Fruit fly (Drosophila melanogaster) whole organism, embryonic: ENCODE measurements around the gene hang.

ENCODE experiments used
- BtbVII ChIP-seq: fragments of 200-800 bp; sonication (Bioruptor generic); optimal IDR thresholded peaks from 3 replicates; lab custom pipeline; 2017; ENCODE audit warnings: missing biosample characterization, mild to moderate bottlenecking, missing genetic modification characterization
- C15 ChIP-seq: fragments of 200-800 bp; sonication (Bioruptor generic); IDR thresholded peaks from 3 replicates; pipeline ENCODE4 v1.3.6; 2022; ENCODE audit warnings: missing biosample characterization, missing genetic modification characterization
- CG10543 ChIP-seq: fragments of 200-800 bp; sonication (Bioruptor generic); optimal IDR thresholded peaks from 3 replicates; lab custom pipeline; 2017; ENCODE audit warnings: missing biosample characterization, mild to moderate bottlenecking, missing genetic modification characterization, moderate library complexity
- CG11093 ChIP-seq: fragments of 200-800 bp; sonication (Bioruptor generic); IDR thresholded peaks from 3 replicates; pipeline ENCODE4 v1.3.6; 2022; ENCODE audit warnings: missing biosample characterization, missing genetic modification characterization
- CG11504 ChIP-seq: fragments of 200-800 bp; sonication (Bioruptor generic); optimal IDR thresholded peaks from 3 replicates; lab custom pipeline; 2019; ENCODE audit warnings: missing biosample characterization, mild to moderate bottlenecking, missing genetic modification characterization, moderate library complexity
- CG11695 ChIP-seq: fragments of 200-800 bp; sonication (Bioruptor generic); IDR thresholded peaks from 3 replicates; pipeline ENCODE4 v1.3.6; 2022; ENCODE audit warnings: missing biosample characterization, missing genetic modification characterization
- CG12071 ChIP-seq: fragments of 200-800 bp; sonication (Bioruptor generic); optimal IDR thresholded peaks from 3 replicates; lab custom pipeline; 2018; ENCODE audit warnings: missing biosample characterization, mild to moderate bottlenecking, missing genetic modification characterization
- CG1233 ChIP-seq: fragments of 200-800 bp; sonication (Bioruptor generic); optimal IDR thresholded peaks from 4 replicates; lab custom pipeline; 2018; ENCODE audit warnings: missing biosample characterization, mild to moderate bottlenecking, missing genetic modification characterization
- CG12942 ChIP-seq: fragments of 200-800 bp; sonication (Bioruptor generic); optimal IDR thresholded peaks from 3 replicates; lab custom pipeline; 2016; ENCODE audit warnings: missing biosample characterization, missing genetic modification characterization
- CG13123 ChIP-seq: fragments of 200-800 bp; sonication (Bioruptor generic); optimal IDR thresholded peaks from 2 replicates; lab custom pipeline; 2016; ENCODE audit warnings: missing biosample characterization, missing genetic modification characterization
- CG13775 ChIP-seq: fragments of 200-800 bp; sonication (Bioruptor generic); optimal IDR thresholded peaks from 3 replicates; lab custom pipeline; 2017; ENCODE audit warnings: missing biosample characterization, mild to moderate bottlenecking, missing genetic modification characterization
- CG1602 ChIP-seq: fragments of 200-800 bp; sonication (Bioruptor generic); optimal IDR thresholded peaks from 3 replicates; lab custom pipeline; 2016; ENCODE audit warnings: missing biosample characterization, missing genetic modification characterization
- CG1603 ChIP-seq: fragments of 200-800 bp; sonication (Bioruptor generic); optimal IDR thresholded peaks from 2 replicates; lab custom pipeline; 2019; ENCODE audit warnings: missing biosample characterization, mild to moderate bottlenecking, missing genetic modification characterization, moderate library complexity
- CG17361 ChIP-seq: fragments of 200-800 bp; sonication (Bioruptor generic); IDR thresholded peaks from 3 replicates; pipeline ENCODE4 v1.3.6; 2022; ENCODE audit warnings: missing biosample characterization, missing genetic modification characterization
- CG2129 ChIP-seq: fragments of 200-800 bp; sonication (Bioruptor generic); IDR thresholded peaks from 2 replicates; pipeline ENCODE4 v1.3.6; 2022; ENCODE audit warnings: missing biosample characterization, missing genetic modification characterization; ENCODE audit not compliant: partially characterized antibody
- CG31441 ChIP-seq: fragments of 200-800 bp; sonication (Bioruptor generic); IDR thresholded peaks from 2 replicates; pipeline ENCODE4 v1.3.6; 2022; ENCODE audit warnings: missing biosample characterization, missing genetic modification characterization
- CG3281 ChIP-seq: fragments of 200-800 bp; sonication (Bioruptor generic); optimal IDR thresholded peaks from 3 replicates; lab custom pipeline; 2017; ENCODE audit warnings: missing biosample characterization, mild to moderate bottlenecking, missing genetic modification characterization
- CG34224 ChIP-seq: fragments of 200-800 bp; sonication (Bioruptor generic); IDR thresholded peaks from 3 replicates; pipeline ENCODE4 v1.3.6; 2022; ENCODE audit warnings: missing biosample characterization, missing genetic modification characterization; ENCODE audit not compliant: partially characterized antibody
- CG4617 ChIP-seq: fragments of 200-800 bp; sonication (Bioruptor generic); optimal IDR thresholded peaks from 3 replicates; lab custom pipeline; 2016; ENCODE audit warnings: missing biosample characterization, missing genetic modification characterization, borderline replicate concordance
- CG5245 ChIP-seq: fragments of 200-800 bp; sonication (Bioruptor generic); optimal IDR thresholded peaks from 3 replicates; lab custom pipeline; 2016; ENCODE audit warnings: missing biosample characterization, missing genetic modification characterization
- CG5953 ChIP-seq: fragments of 200-800 bp; sonication (Bioruptor generic); IDR thresholded peaks from 2 replicates; pipeline ENCODE4 v1.3.6; 2022; ENCODE audit warnings: missing biosample characterization, missing genetic modification characterization
- CG7963 ChIP-seq: fragments of 200-800 bp; sonication (Bioruptor generic); IDR thresholded peaks from 3 replicates; pipeline ENCODE4 v1.3.6; 2022; ENCODE audit warnings: missing biosample characterization, missing genetic modification characterization; ENCODE audit not compliant: partially characterized antibody
- CG7987 ChIP-seq: fragments of 200-800 bp; sonication (Bioruptor generic); optimal IDR thresholded peaks from 2 replicates; lab custom pipeline; 2018; ENCODE audit warnings: missing biosample characterization, mild to moderate bottlenecking, missing genetic modification characterization, moderate library complexity
- CG8089 ChIP-seq: fragments of 200-800 bp; sonication (Bioruptor generic); optimal IDR thresholded peaks from 3 replicates; lab custom pipeline; 2016; ENCODE audit warnings: missing biosample characterization, missing genetic modification characterization
- CHES-1-like ChIP-seq: fragments of 200-800 bp; sonication (Bioruptor generic); optimal IDR thresholded peaks from 2 replicates; lab custom pipeline; 2016; ENCODE audit warnings: missing biosample characterization, missing genetic modification characterization
- CoRest ChIP-seq: fragments of 200-800 bp; sonication (Bioruptor generic); optimal IDR thresholded peaks from 3 replicates; lab custom pipeline; 2018; ENCODE audit warnings: missing biosample characterization, mild to moderate bottlenecking, missing genetic modification characterization, moderate library complexity
- Dbx ChIP-seq: fragments of 200-800 bp; sonication (Bioruptor generic); IDR thresholded peaks from 3 replicates; pipeline ENCODE4 v1.3.6; 2022; ENCODE audit warnings: missing biosample characterization, missing genetic modification characterization
- ERR ChIP-seq: fragments of 200-800 bp; sonication (Bioruptor generic); optimal IDR thresholded peaks from 2 replicates; lab custom pipeline; 2016; ENCODE audit warnings: missing biosample characterization, missing genetic modification characterization
- Fer3 ChIP-seq: fragments of 200-800 bp; sonication (Bioruptor generic); optimal IDR thresholded peaks from 2 replicates; lab custom pipeline; 2018; ENCODE audit warnings: missing biosample characterization, mild to moderate bottlenecking, missing genetic modification characterization, moderate library complexity
- HLH4C ChIP-seq: fragments of 200-800 bp; sonication (Bioruptor generic); IDR thresholded peaks from 3 replicates; pipeline ENCODE4 v1.3.6; 2022; ENCODE audit warnings: missing biosample characterization, missing genetic modification characterization; ENCODE audit not compliant: partially characterized antibody
- Mad ChIP-seq: fragments of 200-800 bp; sonication (Bioruptor generic); optimal IDR thresholded peaks from 2 replicates; lab custom pipeline; 2016; ENCODE audit warnings: missing biosample characterization, missing genetic modification characterization
- Mrtf ChIP-seq: fragments of 200-800 bp; sonication (Bioruptor generic); IDR thresholded peaks from 3 replicates; pipeline ENCODE4 v1.3.6; 2022; ENCODE audit warnings: missing biosample characterization, missing genetic modification characterization
- Oli ChIP-seq: fragments of 200-800 bp; sonication (Bioruptor generic); optimal IDR thresholded peaks from 2 replicates; lab custom pipeline; 2018; ENCODE audit warnings: missing biosample characterization, mild to moderate bottlenecking, missing genetic modification characterization, moderate library complexity
- Sox100B ChIP-seq: fragments of 200-800 bp; sonication (Bioruptor generic); optimal IDR thresholded peaks from 3 replicates; lab custom pipeline; 2018; ENCODE audit warnings: missing biosample characterization, mild to moderate bottlenecking, missing genetic modification characterization
- dpn ChIP-seq, 2 experiments: fragments of 200-800 bp; sonication (Bioruptor generic); optimal IDR thresholded peaks; 3 replicates each; lab custom pipeline; 2016; ENCODE audit warnings: missing biosample characterization in 2 of 2, missing genetic modification characterization in 2 of 2
- emc ChIP-seq: fragments of 200-800 bp; sonication (Bioruptor generic); optimal IDR thresholded peaks from 2 replicates; lab custom pipeline; 2016; ENCODE audit warnings: missing biosample characterization, missing genetic modification characterization
- exex ChIP-seq: fragments of 200-800 bp; sonication (Bioruptor generic); optimal IDR thresholded peaks from 4 replicates; lab custom pipeline; 2018; ENCODE audit warnings: missing biosample characterization, mild to moderate bottlenecking, missing genetic modification characterization, moderate library complexity
- gem ChIP-seq: fragments of 200-800 bp; sonication (Bioruptor generic); optimal IDR thresholded peaks from 2 replicates; lab custom pipeline; 2019; ENCODE audit warnings: missing biosample characterization, mild to moderate bottlenecking, missing genetic modification characterization, moderate library complexity
- grau ChIP-seq: fragments of 200-800 bp; optimal IDR thresholded peaks from 3 replicates; lab custom pipeline; 2019; ENCODE audit warnings: missing biosample characterization, mild to moderate bottlenecking, missing genetic modification characterization, moderate library complexity
- kay ChIP-seq: fragments of 200-800 bp; sonication (Bioruptor generic); optimal IDR thresholded peaks from 2 replicates; lab custom pipeline; 2016; ENCODE audit warnings: missing biosample characterization, missing genetic modification characterization
- nom ChIP-seq: fragments of 200-800 bp; sonication (Bioruptor generic); optimal IDR thresholded peaks from 2 replicates; lab custom pipeline; 2017; ENCODE audit warnings: missing biosample characterization, missing genetic modification characterization, mild to moderate bottlenecking, moderate library complexity, missing genetic modification reagents
- pita ChIP-seq: fragments of 200-800 bp; sonication (Bioruptor generic); optimal IDR thresholded peaks from 2 replicates; lab custom pipeline; 2017; ENCODE audit warnings: missing biosample characterization, mild to moderate bottlenecking, missing genetic modification characterization
- pnt ChIP-seq: fragments of 200-800 bp; sonication (Bioruptor generic); optimal IDR thresholded peaks from 3 replicates; lab custom pipeline; 2016; ENCODE audit warnings: missing biosample characterization, missing genetic modification characterization
- pum ChIP-seq: fragments of 200-800 bp; sonication (Bioruptor generic); optimal IDR thresholded peaks from 2 replicates; lab custom pipeline; 2016; ENCODE audit warnings: missing biosample characterization, missing genetic modification characterization
- row ChIP-seq: fragments of 200-800 bp; sonication (Bioruptor generic); IDR thresholded peaks from 3 replicates; pipeline ENCODE4 v1.3.6; 2022; ENCODE audit warnings: missing biosample characterization, missing genetic modification characterization
- run ChIP-seq: fragments of 200-800 bp; sonication (Bioruptor generic); optimal IDR thresholded peaks from 3 replicates; lab custom pipeline; 2018; ENCODE audit warnings: missing biosample characterization, mild to moderate bottlenecking, missing genetic modification characterization
- sisA ChIP-seq: fragments of 200-800 bp; sonication (Bioruptor generic); IDR thresholded peaks from 2 replicates; pipeline ENCODE4 v1.3.6; 2022; ENCODE audit warnings: missing biosample characterization, missing genetic modification characterization
- slp2 ChIP-seq: fragments of 200-800 bp; sonication (Bioruptor generic); optimal IDR thresholded peaks from 2 replicates; lab custom pipeline; 2016; ENCODE audit warnings: missing biosample characterization, missing genetic modification characterization
- ssp ChIP-seq: fragments of 200-800 bp; sonication (Bioruptor generic); IDR thresholded peaks from 2 replicates; pipeline ENCODE4 v1.3.6; 2022; ENCODE audit warnings: missing biosample characterization, missing genetic modification characterization
- trem ChIP-seq: fragments of 200-800 bp; optimal IDR thresholded peaks from 3 replicates; lab custom pipeline; 2019; ENCODE audit warnings: missing biosample characterization, mild to moderate bottlenecking, missing genetic modification characterization, moderate library complexity
- twi ChIP-seq: fragments of 200-800 bp; optimal IDR thresholded peaks from 2 replicates; lab custom pipeline; 2019; ENCODE audit warnings: missing biosample characterization, mild to moderate bottlenecking, missing genetic modification characterization, moderate library complexity

The hang gene

dm6 chrX:16385942-16386392 lies 36.7 kb upstream of the hang start:
- TF ChIP-seq CG17361 (GFP tag; lab: Robert Waterston, UW) (peak; percentile 52; the same call in 1 of the 3 replicates), CG5953 (no peak), Fer3 (tag; lab: Kevin White, UChicago) (peak; percentile 37), Oli (tag; lab: Kevin White, UChicago) (peak; percentile 39), CG11504 (tag; lab: Kevin White, UChicago) (peak; percentile 53), emc (GFP tag; lab: Kevin White, UChicago) (no peak), grau (tag; lab: Kevin White, UChicago) (peak; percentile 52), gem (tag; lab: Kevin White, UChicago) (peak; percentile 54), CG34224 (GFP tag; lab: Robert Waterston, UW) (no peak), trem (tag; lab: Kevin White, UChicago) (peak; percentile 10), Mrtf (GFP tag; lab: Robert Waterston, UW) (no peak), CG2129 (GFP tag; lab: Robert Waterston, UW) (no peak), CG7987 (GFP tag; lab: Kevin White, UChicago) (no peak), CG12071 (no peak), run (tag; lab: Kevin White, UChicago) (no peak), exex (tag; lab: Kevin White, UChicago) (peak; percentile 54), CG1603 (tag; lab: Kevin White, UChicago) (no peak), CoRest (tag; lab: Kevin White, UChicago) (peak; percentile 51), pum (peak; percentile 6), CG8089 (GFP tag; lab: Kevin White, UChicago) (no peak), CG1233 (GFP tag; lab: Kevin White, UChicago) (peak; percentile 25), row (peak; percentile 45; the same call in 2 of the 3 replicates), CG4617 (GFP tag; lab: Kevin White, UChicago) (no peak), CG12942 (GFP tag; lab: Kevin White, UChicago) (no peak), C15 (no peak), CG1602 (GFP tag; lab: Kevin White, UChicago) (no peak), twi (no peak), nom (GFP tag; lab: Kevin White, UChicago) (no peak), CG7963 (GFP tag; lab: Robert Waterston, UW) (no peak), pnt (GFP tag; lab: Kevin White, UChicago) (no peak), ERR (GFP tag; lab: Kevin White, UChicago) (no peak), slp2 (GFP tag; lab: Kevin White, UChicago) (no peak), CG3281 (GFP tag; lab: Kevin White, UChicago) (peak; percentile 63), BtbVII (GFP tag; lab: Kevin White, UChicago) (peak; percentile 14), CG5245 (no peak), CHES-1-like (peak; percentile 26), CG13775 (peak; percentile 27), CG13123 (no peak), kay (no peak), pita (no peak), dpn (GFP tag; optimal IDR thresholded peaks at IDR 0.05; lab: Kevin White, UChicago) (peak; percentile 2 to 39), Dbx (GFP tag; lab: Robert Waterston, UW) (no peak), ssp (GFP tag; lab: Robert Waterston, UW) (0 out of 2 replicates have a peak, but pooled peaks have one; percentile 30), HLH4C (GFP tag; lab: Robert Waterston, UW) (no peak), CG11093 (GFP tag; lab: Robert Waterston, UW) (no peak), CG11695 (GFP tag; lab: Robert Waterston, UW) (0 out of 3 replicates have a peak, but pooled peaks have one; percentile 31), Mad (GFP tag; lab: Kevin White, UChicago) (no peak), Sox100B (GFP tag; lab: Kevin White, UChicago) (peak; percentile 35), CG31441 (GFP tag; lab: Robert Waterston, UW) (peak; percentile 58; the same call in 1 of the 2 replicates), sisA (GFP tag; lab: Robert Waterston, UW) (no peak), CG10543 (peak; percentile 22)
